Fruit fly (Drosophila melanogaster) Kc167 (cell line): ENCODE data around the gene CG4511.

Experiments
- Sin3A ChIP-seq: fragments of >200 bp; optimal IDR thresholded peaks from 2 replicates; lab custom pipeline; 2018; ENCODE audit warnings: missing external identifiers
- psq ChIP-seq: fragments of >200 bp; optimal IDR thresholded peaks from 2 replicates; lab custom pipeline; 2017; ENCODE audit warnings: missing external identifiers

dm6 chr3R:10849515-10849973, 4.8 kb upstream of the CG4511 start, which contains the start of gene CG42394:
- no peak for TF ChIP-seq psq
- TF ChIP-seq Sin3A: no peak
